Worm (Caenorhabditis elegans) whole organism, L1 larva: ENCODE measurements around the gene znf-593.

Experiments used
- aly-2 ChIP-seq: fragments of 150-350 bp; optimal IDR thresholded peaks from 2 replicates; lab custom pipeline; 2014; ENCODE audit warnings: missing biosample characterization, missing genetic modification characterization
- ama-1 ChIP-seq: fragments of 150-350 bp; optimal IDR thresholded peaks from 2 replicates; lab custom pipeline; 2014
- grh-1 ChIP-seq: fragments of 200-800 bp; sonication (Bioruptor generic); IDR thresholded peaks from 2 replicates; pipeline ENCODE4 v1.3.6; 2022; ENCODE audit warnings: missing genetic modification reagents, missing genetic modification characterization, missing compliant biosample characterization
- jun-1 ChIP-seq: fragments of 150-350 bp; optimal IDR thresholded peaks from 2 replicates; lab custom pipeline; 2014; ENCODE audit warnings: missing biosample characterization, missing genetic modification reagents, missing genetic modification characterization
- lin-15B ChIP-seq: fragments of 150-350 bp; sonication (generic microtip); optimal IDR thresholded peaks from 3 replicates; lab custom pipeline; 2014; ENCODE audit warnings: missing biosample characterization, missing genetic modification characterization
- nhr-84 ChIP-seq: sonication (generic microtip); optimal IDR thresholded peaks from 2 replicates; lab custom pipeline; 2017; ENCODE audit warnings: missing biosample characterization, missing genetic modification characterization
- skn-1 ChIP-seq: fragments of 150-350 bp; optimal IDR thresholded peaks from 2 replicates; lab custom pipeline; 2014; ENCODE audit warnings: missing biosample characterization, missing genetic modification characterization

DNA sequence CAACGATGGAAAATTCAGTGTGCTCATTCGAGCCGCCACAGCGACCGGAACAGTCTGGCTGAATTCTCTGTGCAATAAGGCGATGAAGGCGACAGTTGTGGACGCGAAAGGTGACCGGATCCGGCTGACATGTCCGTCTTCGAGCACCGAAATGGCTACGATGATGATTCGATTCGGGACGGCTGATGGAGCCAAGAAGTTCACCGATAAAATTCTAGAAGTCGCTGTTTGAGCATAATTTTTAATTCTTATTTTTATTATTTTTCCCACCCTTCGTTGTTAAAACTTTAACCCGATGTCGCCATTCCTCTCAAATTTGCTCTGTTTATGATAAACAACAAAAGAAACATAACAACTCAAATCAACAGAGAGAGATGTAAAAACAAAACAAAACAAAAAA, 994 bp downstream of the znf-593 start:
- TF ChIP-seq nhr-84 (tag; lab: Kevin White, UChicago) (no peak), lin-15B (tag; lab: Kevin White, UChicago) (no peak), skn-1 (tag; lab: Kevin White, UChicago) (no peak), grh-1 (GFP tag; lab: Robert Waterston, UW) (no peak), aly-2 (tag; lab: Kevin White, UChicago) (no peak), ama-1 (lab: Kevin White, UChicago) (no peak), jun-1 (tag; lab: Kevin White, UChicago) (no peak)
